Worm (Caenorhabditis elegans): ENCODE results near the gene tsp-12.

tsp-12 gene

ce11 chrIV:10128446-10128845 lies 22.0 kb downstream of the tsp-12 start:
- TF ChIP-seq xbp-1 (tag; optimal IDR thresholded peaks at IDR 0.05) (no peak), vab-15 (tag; optimal IDR thresholded peaks at IDR 0.05) (no peak), sox-4 (tag; optimal IDR thresholded peaks at IDR 0.05) (no peak), ztf-4 (tag; optimal IDR thresholded peaks at IDR 0.05) (no peak), lir-3 (tag; optimal IDR thresholded peaks at IDR 0.05; ENCODE audit: poor library complexity) (no peak), aly-2 (tag; optimal IDR thresholded peaks at IDR 0.05) (no peak), efl-3 (GFP tag; optimal IDR thresholded peaks at IDR 0.05) (no peak), fkh-4 (tag; optimal IDR thresholded peaks at IDR 0.05; ENCODE audit: borderline replicate concordance) (no peak), nhr-84 (tag; optimal IDR thresholded peaks at IDR 0.05) (no peak), egl-13 (tag; optimal IDR thresholded peaks at IDR 0.05) (no peak), lin-14 (GFP tag; optimal IDR thresholded peaks at IDR 0.05) (no peak), hlh-17 (GFP tag; optimal IDR thresholded peaks at IDR 0.05; ENCODE audit: borderline replicate concordance) (no peak), nhr-28 (tag; optimal IDR thresholded peaks at IDR 0.05) (no peak)

ce11 chrIV:10126544-10126943 lies 23.9 kb downstream of the tsp-12 start, which contains the start of gene ctf-18:
Gene ctf-18, minus strand, starts transcription at chrIV:10126644.
- TF ChIP-seq pax-3 (tag; optimal IDR thresholded peaks at IDR 0.05) (no peak), sup-37 (GFP tag; optimal IDR thresholded peaks at IDR 0.05) (no peak), nhr-84 (tag; optimal IDR thresholded peaks at IDR 0.05) (no peak), mdl-1 (tag; optimal IDR thresholded peaks at IDR 0.05) (no peak), sox-4 (tag; optimal IDR thresholded peaks at IDR 0.05) (no peak), lin-13 (GFP tag; optimal IDR thresholded peaks at IDR 0.05) (no peak), unc-30 (tag; optimal IDR thresholded peaks at IDR 0.05) (no peak), ceh-82 (tag; optimal IDR thresholded peaks at IDR 0.05) (no peak), swsn-7 (tag; optimal IDR thresholded peaks at IDR 0.05) (no peak), tlp-1 (tag; optimal IDR thresholded peaks at IDR 0.05) (no peak)

ce11 chrIV:10122205-10122604 lies 28.2 kb downstream of the tsp-12 start, which contains the start of gene irld-21:
Gene irld-21, minus strand, starts transcription at chrIV:10122305.
- TF ChIP-seq hpl-2 (GFP tag; optimal IDR thresholded peaks at IDR 0.05), result no peak
- TF ChIP-seq tlp-1 (tag; optimal IDR thresholded peaks at IDR 0.05), result no peak
- TF ChIP-seq aly-2 (tag; optimal IDR thresholded peaks at IDR 0.05), result no peak
- no peak for TF ChIP-seq lsy-2 (tag; optimal IDR thresholded peaks at IDR 0.05)
- no peak for TF ChIP-seq zip-4 (GFP tag; optimal IDR thresholded peaks at IDR 0.05)

- TF ChIP-seq mep-1 (tag; optimal IDR thresholded peaks at IDR 0.05) (no peak), elt-2 (tag; optimal IDR thresholded peaks at IDR 0.05) (no peak), C34B4.2 (tag; optimal IDR thresholded peaks at IDR 0.05) (no peak)
These were observed 33.6 kb downstream of the tsp-12 start for ce11 chrIV:10116765-10117164.

ce11 chrIV:10115142-10115541 lies 35.3 kb downstream of the tsp-12 start, which contains the start of gene C04G2.10:
Gene C04G2.10, plus strand, starts transcription at chrIV:10115442.
- TF ChIP-seq lin-15B (tag; optimal IDR thresholded peaks at IDR 0.05) (no peak), mef-2 (tag; optimal IDR thresholded peaks at IDR 0.05) (no peak), isw-1 (GFP tag; IDR thresholded peaks at IDR 0.05) (no peak), blmp-1 (tag; optimal IDR thresholded peaks at IDR 0.05) (no peak), nhr-77 (tag; optimal IDR thresholded peaks at IDR 0.05) (no peak), nhr-85 (tag) (no peak)

ce11 chrIV:10112570-10112969 lies 37.8 kb downstream of the tsp-12 start, which contains the start of gene nsph-3.2:
Gene nsph-3.2, plus strand, starts transcription at chrIV:10112870.
- TF ChIP-seq nhr-28 (tag; optimal IDR thresholded peaks at IDR 0.05) (no peak), Y116A8C.19 (tag; optimal IDR thresholded peaks at IDR 0.05; ENCODE audit: borderline replicate concordance) (no peak), nhr-237 (tag; optimal IDR thresholded peaks at IDR 0.05) (no peak), ceh-8 (GFP tag; optimal IDR thresholded peaks at IDR 0.05) (no peak), lin-15B (tag; optimal IDR thresholded peaks at IDR 0.05) (no peak), pqm-1 (tag; optimal IDR thresholded peaks at IDR 0.05) (no peak), ceh-82 (tag; optimal IDR thresholded peaks at IDR 0.05) (no peak), hlh-17 (GFP tag; optimal IDR thresholded peaks at IDR 0.05; ENCODE audit: borderline replicate concordance) (no peak), nhr-90 (tag; optimal IDR thresholded peaks at IDR 0.05; ENCODE audit: poor library complexity) (no peak), irx-1 (tag; optimal IDR thresholded peaks at IDR 0.05) (no peak), swsn-7 (tag; optimal IDR thresholded peaks at IDR 0.05) (no peak), nhr-77 (tag; optimal IDR thresholded peaks at IDR 0.05) (no peak), fkh-10 (GFP tag; optimal IDR thresholded peaks at IDR 0.05) (no peak), nhr-84 (tag; optimal IDR thresholded peaks at IDR 0.05) (no peak), dsc-1 (tag; optimal IDR thresholded peaks at IDR 0.05) (no peak)

Measured in whole organism, L1 larva.